Worm (Caenorhabditis elegans) whole organism, L4/young adult: ENCODE measurements around the gene mog-4.

Source experiments
- W03F9.2 ChIP-seq: fragments of 150-350 bp; optimal IDR thresholded peaks from 2 replicates; lab custom pipeline; 2014; ENCODE audit warnings: missing biosample characterization, missing genetic modification characterization
- him-1 ChIP-seq: sonication (generic microtip); optimal IDR thresholded peaks from 2 replicates; lab custom pipeline; 2016; ENCODE audit warnings: missing genotype, missing genetic modification reagents, missing genetic modification characterization, missing compliant biosample characterization

- TF ChIP-seq W03F9.2 (tag; lab: Kevin White, UChicago) (no peak), him-1 (tag; lab: Kevin White, UChicago) (no peak)
Observed at ce11 chrII:14574790-14575189, 13.4 kb upstream of the mog-4 start.
